Fruit fly (Drosophila melanogaster): ENCODE data around the gene CG8086.

DNA sequence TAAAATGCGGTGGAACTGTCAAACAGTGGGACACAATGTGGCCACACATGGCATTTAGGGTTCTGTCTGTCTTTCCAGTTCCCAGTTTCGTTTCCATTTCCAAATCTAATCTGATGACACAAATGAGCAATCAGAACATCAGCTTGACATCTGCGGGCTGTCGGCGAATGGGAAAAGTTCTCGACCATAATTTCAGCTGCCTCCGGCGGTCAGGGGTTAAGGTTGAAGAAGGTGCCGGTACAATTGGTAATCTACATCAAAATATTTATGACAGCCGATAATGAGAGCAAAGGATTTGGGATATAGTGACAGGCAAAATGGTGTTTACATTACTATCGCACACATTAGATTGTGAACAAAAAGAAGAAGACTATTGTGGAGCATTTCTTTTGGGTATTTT, 24.6 kb upstream of the CG8086 start:
- no peak for TF ChIP-seq psq (optimal IDR thresholded peaks at IDR 0.05)
- no peak for TF ChIP-seq usp (GFP tag; optimal IDR thresholded peaks at IDR 0.05)
- TF ChIP-seq Dll (optimal IDR thresholded peaks at IDR 0.05) = no peak
- TF ChIP-seq CG8478 (optimal IDR thresholded peaks at IDR 0.05) = no peak

Data from whole organism.